Worm (Caenorhabditis elegans) whole organism, L4/young adult: ENCODE results near the gene srsx-37.

Source experiments
- W03F9.2 ChIP-seq: fragments of 150-350 bp; optimal IDR thresholded peaks from 2 replicates; lab custom pipeline; 2014; ENCODE audit warnings: missing biosample characterization, missing genetic modification characterization
- dao-5 ChIP-seq: sonication (generic microtip); optimal IDR thresholded peaks from 2 replicates; lab custom pipeline; 2016; ENCODE audit warnings: missing genotype, missing genetic modification characterization, moderate library complexity, missing compliant biosample characterization
- him-1 ChIP-seq: sonication (generic microtip); optimal IDR thresholded peaks from 2 replicates; lab custom pipeline; 2016; ENCODE audit warnings: missing genotype, missing genetic modification reagents, missing genetic modification characterization, missing compliant biosample characterization

srsx-37 gene

ce11 chrV:15259049-15259448 lies at the start of gene srsx-37:
Gene srsx-37, minus strand, starts transcription at chrV:15259149.
- TF ChIP-seq him-1 (tag; lab: Kevin White, UChicago) (no peak), W03F9.2 (tag; lab: Kevin White, UChicago) (no peak), dao-5 (tag; lab: Kevin White, UChicago) (no peak)

- no peak for TF ChIP-seq him-1 (tag; lab: Kevin White, UChicago)
- no peak for TF ChIP-seq dao-5 (tag; lab: Kevin White, UChicago)
- no peak for TF ChIP-seq W03F9.2 (tag; lab: Kevin White, UChicago)
Observed at ce11 chrV:15306745-15307144, 47.8 kb upstream of the srsx-37 start, which contains the start of gene T26H8.4. Gene T26H8.4, minus strand, starts transcription at chrV:15306845.

- TF ChIP-seq him-1 (tag; lab: Kevin White, UChicago), result no peak
- TF ChIP-seq dao-5 (tag; lab: Kevin White, UChicago), result no peak
- no peak for TF ChIP-seq W03F9.2 (tag; lab: Kevin White, UChicago)
Observed at ce11 chrV:15305502-15305901, 46.6 kb upstream of the srsx-37 start, which contains the start of gene T26H8.5. Gene T26H8.5, minus strand, starts transcription at chrV:15305602.

ce11 chrV:15303625-15304024 lies 44.7 kb upstream of the srsx-37 start, which contains the start of gene srx-48:
Gene srx-48, minus strand, starts transcription at chrV:15303725.
- TF ChIP-seq dao-5 (tag; lab: Kevin White, UChicago) (no peak), him-1 (tag; lab: Kevin White, UChicago) (no peak), W03F9.2 (tag; lab: Kevin White, UChicago) (no peak)

- no peak for TF ChIP-seq W03F9.2 (tag; lab: Kevin White, UChicago)
- TF ChIP-seq him-1 (tag; lab: Kevin White, UChicago), result no peak
Observed at ce11 chrV:15298597-15298996, 39.6 kb upstream of the srsx-37 start, which contains the start of gene cpr-3. Gene cpr-3, minus strand, starts transcription at chrV:15298700.

ce11 chrV:15293865-15294264 lies 34.9 kb upstream of the srsx-37 start, which contains the start of gene str-96:
Gene str-96, minus strand, starts transcription at chrV:15293965.
- TF ChIP-seq dao-5 (tag; lab: Kevin White, UChicago) (no peak), him-1 (tag; lab: Kevin White, UChicago) (no peak), W03F9.2 (tag; lab: Kevin White, UChicago) (no peak)

- TF ChIP-seq W03F9.2 (tag; lab: Kevin White, UChicago) (no peak), dao-5 (tag; lab: Kevin White, UChicago) (no peak)
Observed at ce11 chrV:15290995-15291394, 32.0 kb upstream of the srsx-37 start, which contains the start of gene cyp-34A2. Gene cyp-34A2, minus strand, starts transcription at chrV:15291095.

- TF ChIP-seq W03F9.2 (tag; lab: Kevin White, UChicago), result no peak
- no peak for TF ChIP-seq dao-5 (tag; lab: Kevin White, UChicago)
- no peak for TF ChIP-seq him-1 (tag; lab: Kevin White, UChicago)
Observed at ce11 chrV:15287856-15288255, 28.9 kb upstream of the srsx-37 start, which contains the start of gene cyp-34A1. Gene cyp-34A1, minus strand, starts transcription at chrV:15287956.

- TF ChIP-seq him-1 (tag; lab: Kevin White, UChicago) (no peak), dao-5 (tag; lab: Kevin White, UChicago) (no peak), W03F9.2 (tag; lab: Kevin White, UChicago) (no peak)
Observed at ce11 chrV:15285984-15286383, 27.0 kb upstream of the srsx-37 start.

- no peak for TF ChIP-seq dao-5 (tag; lab: Kevin White, UChicago)
- no peak for TF ChIP-seq W03F9.2 (tag; lab: Kevin White, UChicago)
- TF ChIP-seq him-1 (tag; lab: Kevin White, UChicago), result no peak
Observed at ce11 chrV:15281279-15281949, 22.5 kb upstream of the srsx-37 start, which contains the start of the genes srw-19 and srx-51. Gene srw-19, minus strand, starts transcription at chrV:15281379. Gene srx-51, plus strand, starts transcription at chrV:15281899.

ce11 chrV:15276915-15277314 lies 18.0 kb upstream of the srsx-37 start, which contains the start of gene srw-17:
Gene srw-17, minus strand, starts transcription at chrV:15277015.
- no peak for TF ChIP-seq dao-5 (tag; lab: Kevin White, UChicago)
- no peak for TF ChIP-seq W03F9.2 (tag; lab: Kevin White, UChicago)
- no peak for TF ChIP-seq him-1 (tag; lab: Kevin White, UChicago)

ce11 chrV:15274757-15275156 lies 15.8 kb upstream of the srsx-37 start, which contains the start of gene srw-16:
Gene srw-16, minus strand, starts transcription at chrV:15274857.
- no peak for TF ChIP-seq W03F9.2 (tag; lab: Kevin White, UChicago)
- no peak for TF ChIP-seq dao-5 (tag; lab: Kevin White, UChicago)
- no peak for TF ChIP-seq him-1 (tag; lab: Kevin White, UChicago)

- TF ChIP-seq W03F9.2 (tag; lab: Kevin White, UChicago) (no peak), him-1 (tag; lab: Kevin White, UChicago) (no peak), dao-5 (tag; lab: Kevin White, UChicago) (no peak)
Observed at ce11 chrV:15272263-15272662, 13.3 kb upstream of the srsx-37 start, which contains the start of gene T10H4.4. Gene T10H4.4, minus strand, starts transcription at chrV:15272363.
